Worm (Caenorhabditis elegans): ENCODE data around the gene T26C12.3.

Gene T26C12.3

DNA sequence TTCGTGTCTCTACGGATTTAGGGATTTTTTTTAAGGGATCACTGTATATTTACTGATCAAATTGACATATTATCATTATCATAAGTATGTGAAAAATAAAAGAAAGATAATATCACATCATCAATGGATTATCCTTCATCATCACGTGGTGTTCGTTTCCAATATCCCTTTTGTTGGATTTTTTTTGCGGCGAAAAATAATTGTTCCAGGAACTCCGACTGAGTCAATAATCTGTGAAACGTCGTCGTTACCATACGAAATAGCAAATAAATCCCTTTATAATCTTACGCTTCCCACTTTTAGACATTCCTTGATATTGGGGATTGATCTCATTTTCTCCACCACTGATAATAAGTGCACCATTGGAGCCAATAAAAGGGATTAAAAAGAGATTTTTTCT, 23.2 kb downstream of the T26C12.3 start (continued):
- no peak for TF ChIP-seq mep-1 (tag; optimal IDR thresholded peaks at IDR 0.05)
- no peak for TF ChIP-seq nhr-84 (tag; optimal IDR thresholded peaks at IDR 0.05)
- no peak for TF ChIP-seq vab-15 (tag; optimal IDR thresholded peaks at IDR 0.05)
- TF ChIP-seq ceh-90 (tag; optimal IDR thresholded peaks at IDR 0.05): no peak
- TF ChIP-seq mab-9 (GFP tag; IDR thresholded peaks at IDR 0.05): no peak
- TF ChIP-seq C34B4.2 (tag; optimal IDR thresholded peaks at IDR 0.05): no peak
- no peak for TF ChIP-seq efl-3 (GFP tag; optimal IDR thresholded peaks at IDR 0.05)
- no peak for TF ChIP-seq xbp-1 (tag; optimal IDR thresholded peaks at IDR 0.05)
- no peak for TF ChIP-seq lin-14 (GFP tag; optimal IDR thresholded peaks at IDR 0.05)
- no peak for TF ChIP-seq lin-13 (GFP tag; optimal IDR thresholded peaks at IDR 0.05)
- TF ChIP-seq ztf-4 (tag; optimal IDR thresholded peaks at IDR 0.05): no peak
- TF ChIP-seq tbx-2 (tag; optimal IDR thresholded peaks at IDR 0.05): no peak
- TF ChIP-seq nhr-77 (tag; optimal IDR thresholded peaks at IDR 0.05): no peak
- peak; percentile 45 for TF ChIP-seq fkh-8 (tag; optimal IDR thresholded peaks at IDR 0.05)
- TF ChIP-seq nhr-47 (tag; optimal IDR thresholded peaks at IDR 0.05): peak; percentile 60
- TF ChIP-seq zip-4 (GFP tag; optimal IDR thresholded peaks at IDR 0.05): no peak
- no peak for TF ChIP-seq ces-1 (GFP tag; optimal IDR thresholded peaks at IDR 0.05)
- TF ChIP-seq snpc-4 (tag; optimal IDR thresholded peaks at IDR 0.05): no peak
- no peak for TF ChIP-seq elt-3 (tag; optimal IDR thresholded peaks at IDR 0.05)
- TF ChIP-seq nhr-28 (tag; optimal IDR thresholded peaks at IDR 0.05): no peak
- no peak for TF ChIP-seq unc-130 (tag; optimal IDR thresholded peaks at IDR 0.05)
- no peak for TF ChIP-seq hpl-2 (GFP tag; optimal IDR thresholded peaks at IDR 0.05)
- TF ChIP-seq unc-62 (GFP tag; optimal IDR thresholded peaks at IDR 0.05): no peak

DNA sequence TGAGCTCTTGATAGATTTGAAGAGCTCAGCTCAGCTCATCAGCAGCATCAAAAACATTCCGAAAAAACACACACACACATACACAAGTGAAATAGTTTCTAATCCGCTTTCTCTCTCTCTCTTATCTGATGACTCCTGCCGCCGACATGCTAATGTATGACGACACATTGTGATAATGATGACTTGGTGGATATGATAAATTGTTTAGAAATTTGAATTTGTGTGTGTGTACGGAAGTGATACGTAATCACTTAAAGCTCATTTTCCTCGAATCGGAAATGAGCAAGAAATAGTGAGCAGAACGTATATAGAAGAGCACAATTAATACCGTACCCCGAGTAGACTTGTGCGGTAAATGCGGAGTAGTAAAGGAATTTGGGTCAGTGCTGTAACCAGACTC, 26.3 kb downstream of the T26C12.3 start:
- TF ChIP-seq unc-30 (tag; optimal IDR thresholded peaks at IDR 0.05) (no peak), pax-3 (tag; optimal IDR thresholded peaks at IDR 0.05) (peak; percentile 57), vab-15 (tag; optimal IDR thresholded peaks at IDR 0.05) (no peak), mab-9 (GFP tag; IDR thresholded peaks at IDR 0.05) (no peak), nhr-47 (tag; optimal IDR thresholded peaks at IDR 0.05) (peak; percentile 63), Y116A8C.19 (tag; optimal IDR thresholded peaks at IDR 0.05; ENCODE audit: borderline replicate concordance) (no peak), efl-1 (optimal IDR thresholded peaks at IDR 0.05) (no peak), efl-1 (GFP tag; optimal IDR thresholded peaks at IDR 0.05 in 1 of 2) (peak in 1 of 2 experiments; percentile 43), nhr-28 (tag; optimal IDR thresholded peaks at IDR 0.05) (no peak), fkh-8 (tag; optimal IDR thresholded peaks at IDR 0.05) (peak; percentile 53), dsc-1 (tag; optimal IDR thresholded peaks at IDR 0.05) (peak; percentile 98), nhr-71 (tag; optimal IDR thresholded peaks at IDR 0.05) (peak; percentile 21), fkh-4 (tag; optimal IDR thresholded peaks at IDR 0.05; ENCODE audit: borderline replicate concordance) (peak; percentile 33), nhr-85 (tag) (peak; percentile 19), nhr-237 (tag; optimal IDR thresholded peaks at IDR 0.05) (no peak), egl-13 (tag; optimal IDR thresholded peaks at IDR 0.05) (peak; percentile 80), tbx-2 (tag; optimal IDR thresholded peaks at IDR 0.05) (no peak)

DNA sequence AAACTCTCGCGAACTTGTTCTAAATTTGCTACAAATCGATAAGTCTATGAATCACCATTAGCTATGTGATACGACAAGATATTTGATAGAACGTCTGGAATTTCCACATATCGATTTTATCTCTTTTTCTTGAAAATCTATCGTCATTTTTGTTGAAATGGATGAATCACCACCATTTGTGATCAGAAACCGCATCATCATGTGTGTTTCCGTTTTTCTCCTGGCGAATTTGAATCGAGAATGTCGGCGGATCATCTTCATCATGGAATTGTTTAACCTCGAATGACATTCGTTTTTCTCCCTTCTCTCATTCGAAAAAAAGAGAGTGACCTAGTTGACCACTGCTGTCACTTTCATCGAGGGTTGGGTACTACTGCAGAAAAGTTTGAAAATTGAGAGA, 38.9 kb downstream of the T26C12.3 start:
- TF ChIP-seq snu-23 (GFP tag; optimal IDR thresholded peaks at IDR 0.05) (peak; percentile 9), elt-3 (tag; optimal IDR thresholded peaks at IDR 0.05) (peak in 2 of 6 experiments; percentile 16 to 34), nhr-28 (tag; optimal IDR thresholded peaks at IDR 0.05) (no peak), irx-1 (tag; optimal IDR thresholded peaks at IDR 0.05) (no peak), nhr-84 (tag; optimal IDR thresholded peaks at IDR 0.05) (no peak), nhr-85 (tag) (peak; percentile 70), ztf-4 (tag; optimal IDR thresholded peaks at IDR 0.05) (peak; percentile 58), pqm-1 (tag; optimal IDR thresholded peaks at IDR 0.05) (no peak), mep-1 (tag; optimal IDR thresholded peaks at IDR 0.05) (peak; percentile 43), rnt-1 (tag; optimal IDR thresholded peaks at IDR 0.05) (peak; percentile 18), blmp-1 (tag; optimal IDR thresholded peaks at IDR 0.05) (peak; percentile 99)
